Fruit fly (Drosophila melanogaster) whole organism, prepupa: ENCODE data around the gene mub.

ENCODE experiments used
- Blimp-1 ChIP-seq: fragments of 200-800 bp; sonication (Bioruptor generic); optimal IDR thresholded peaks from 3 replicates; lab custom pipeline; 2017; ENCODE audit warnings: missing biosample characterization, missing genetic modification characterization, mild to moderate bottlenecking, moderate library complexity, missing genetic modification reagents
- CG10631 ChIP-seq: fragments of 200-800 bp; sonication (Bioruptor generic); optimal IDR thresholded peaks from 2 replicates; lab custom pipeline; 2016; ENCODE audit warnings: missing biosample characterization, missing genetic modification characterization
- CG11294 ChIP-seq: fragments of 200-800 bp; sonication (Bioruptor generic); IDR thresholded peaks from 2 replicates; pipeline ENCODE4 v1.3.6; 2022; ENCODE audit warnings: missing biosample characterization, missing genetic modification characterization
- CG11762 ChIP-seq: fragments of 200-800 bp; sonication (Bioruptor generic); optimal IDR thresholded peaks from 3 replicates; lab custom pipeline; 2016; ENCODE audit warnings: missing biosample characterization, missing genetic modification characterization; ENCODE audit not compliant: insufficient read depth
- CG11902 ChIP-seq: fragments of 200-800 bp; sonication (Bioruptor generic); optimal IDR thresholded peaks from 3 replicates; lab custom pipeline; 2016; ENCODE audit warnings: missing biosample characterization, missing genetic modification characterization
- CG16779 ChIP-seq: fragments of 200-800 bp; sonication (Bioruptor generic); optimal IDR thresholded peaks from 3 replicates; lab custom pipeline; 2017; ENCODE audit warnings: missing biosample characterization, mild to moderate bottlenecking, missing genetic modification characterization
- CG3032 ChIP-seq: fragments of 200-800 bp; optimal IDR thresholded peaks from 2 replicates; lab custom pipeline; 2019; ENCODE audit warnings: missing biosample characterization, mild to moderate bottlenecking, missing genetic modification characterization, moderate library complexity
- CG31627 ChIP-seq: fragments of 200-800 bp; sonication (Bioruptor generic); optimal IDR thresholded peaks from 3 replicates; lab custom pipeline; 2016; ENCODE audit warnings: missing biosample characterization, missing genetic modification characterization
- CG32006 ChIP-seq: fragments of 200-800 bp; sonication (Bioruptor generic); optimal IDR thresholded peaks from 3 replicates; lab custom pipeline; 2017; ENCODE audit warnings: missing biosample characterization, mild to moderate bottlenecking, missing genetic modification characterization
- CG34406 ChIP-seq: fragments of 200-800 bp; sonication (Bioruptor generic); optimal IDR thresholded peaks from 3 replicates; lab custom pipeline; 2016; ENCODE audit warnings: missing biosample characterization, missing genetic modification characterization
- CG3919 ChIP-seq: fragments of 200-800 bp; sonication (Bioruptor generic); optimal IDR thresholded peaks from 3 replicates; lab custom pipeline; 2016; ENCODE audit warnings: missing biosample characterization, missing genetic modification characterization
- CG4318 ChIP-seq: fragments of 200-800 bp; sonication (Bioruptor generic); optimal IDR thresholded peaks from 3 replicates; lab custom pipeline; 2017; ENCODE audit warnings: missing biosample characterization, mild to moderate bottlenecking, missing genetic modification characterization
- CG6163 ChIP-seq: fragments of 200-800 bp; sonication (Bioruptor generic); IDR thresholded peaks from 3 replicates; pipeline ENCODE4 v1.3.6; 2022; ENCODE audit warnings: missing biosample characterization, missing genetic modification characterization
- CG6276 ChIP-seq: fragments of 200-800 bp; sonication (Bioruptor generic); optimal IDR thresholded peaks from 2 replicates; lab custom pipeline; 2017; ENCODE audit warnings: missing biosample characterization, mild to moderate bottlenecking, missing genetic modification characterization
- CG6792 ChIP-seq: fragments of 200-800 bp; sonication (Bioruptor generic); optimal IDR thresholded peaks from 3 replicates; lab custom pipeline; 2016; ENCODE audit warnings: missing biosample characterization, missing genetic modification characterization
- CG6808 ChIP-seq: fragments of 200-800 bp; sonication (Bioruptor generic); optimal IDR thresholded peaks from 3 replicates; lab custom pipeline; 2017; ENCODE audit warnings: missing biosample characterization, missing genetic modification characterization, mild to moderate bottlenecking, moderate library complexity, missing genetic modification reagents
- CG6854 ChIP-seq: fragments of 200-800 bp; sonication (Bioruptor generic); optimal IDR thresholded peaks from 2 replicates; lab custom pipeline; 2017; ENCODE audit warnings: missing biosample characterization, mild to moderate bottlenecking, missing genetic modification characterization
- CG7368 ChIP-seq: fragments of 200-800 bp; sonication (Bioruptor generic); optimal IDR thresholded peaks from 3 replicates; lab custom pipeline; 2016; ENCODE audit warnings: missing biosample characterization, missing genetic modification characterization
- CG8119 ChIP-seq: fragments of 200-800 bp; sonication (Bioruptor generic); IDR thresholded peaks from 3 replicates; pipeline ENCODE4 v1.3.6; 2022; ENCODE audit warnings: missing biosample characterization, missing genetic modification characterization
- CG8319 ChIP-seq: fragments of 200-800 bp; sonication (Bioruptor generic); optimal IDR thresholded peaks from 3 replicates; lab custom pipeline; 2016; ENCODE audit warnings: missing biosample characterization, missing genetic modification characterization
- CG8632 ChIP-seq: fragments of 200-800 bp; sonication (Bioruptor generic); optimal IDR thresholded peaks from 3 replicates; lab custom pipeline; 2016; ENCODE audit warnings: missing biosample characterization, missing genetic modification characterization
- CG9139 ChIP-seq: fragments of 200-800 bp; sonication (Bioruptor generic); optimal IDR thresholded peaks from 3 replicates; lab custom pipeline; 2017; ENCODE audit warnings: missing biosample characterization, mild to moderate bottlenecking, missing genetic modification characterization
- Eip75B ChIP-seq: fragments of 200-800 bp; sonication (Bioruptor generic); optimal IDR thresholded peaks from 3 replicates; lab custom pipeline; 2016; ENCODE audit warnings: missing biosample characterization, missing genetic modification characterization
- Ets21C ChIP-seq: fragments of 200-800 bp; sonication (Bioruptor generic); optimal IDR thresholded peaks from 3 replicates; lab custom pipeline; 2016; ENCODE audit warnings: missing biosample characterization, missing genetic modification characterization
- Ets96B ChIP-seq: fragments of 200-800 bp; optimal IDR thresholded peaks from 2 replicates; lab custom pipeline; 2019; ENCODE audit warnings: missing biosample characterization, mild to moderate bottlenecking, missing genetic modification characterization, moderate library complexity
- Gug ChIP-seq: fragments of 200-800 bp; sonication (Bioruptor generic); IDR thresholded peaks from 2 replicates; pipeline ENCODE4 v1.3.6; 2022; ENCODE audit warnings: missing biosample characterization, missing genetic modification characterization
- Hr38 ChIP-seq: sonication (Bioruptor generic); optimal IDR thresholded peaks from 2 replicates; lab custom pipeline; 2016; ENCODE audit warnings: missing biosample characterization, missing genetic modification characterization
- Hr4 ChIP-seq: fragments of 200-800 bp; sonication (Bioruptor generic); optimal IDR thresholded peaks from 3 replicates; lab custom pipeline; 2016; ENCODE audit warnings: missing biosample characterization, missing genetic modification characterization
- Lpt ChIP-seq: fragments of 200-800 bp; sonication (Bioruptor generic); optimal IDR thresholded peaks from 3 replicates; lab custom pipeline; 2016; ENCODE audit warnings: missing biosample characterization, missing genetic modification characterization
- Met ChIP-seq: fragments of 200-800 bp; sonication (Bioruptor generic); optimal IDR thresholded peaks from 3 replicates; lab custom pipeline; 2016; ENCODE audit warnings: missing biosample characterization, missing genetic modification characterization
- OdsH ChIP-seq: fragments of 200-800 bp; sonication (Bioruptor generic); optimal IDR thresholded peaks from 3 replicates; lab custom pipeline; 2016; ENCODE audit warnings: missing biosample characterization, missing genetic modification characterization
- Smox ChIP-seq: fragments of 200-800 bp; sonication (Bioruptor generic); optimal IDR thresholded peaks from 3 replicates; lab custom pipeline; 2016; ENCODE audit warnings: missing biosample characterization, missing genetic modification characterization
- Sox102F ChIP-seq: fragments of 200-800 bp; sonication (Bioruptor generic); optimal IDR thresholded peaks from 2 replicates; lab custom pipeline; 2016; ENCODE audit warnings: missing biosample characterization, mild to moderate bottlenecking, missing genetic modification characterization
- Sox14 ChIP-seq: fragments of 200-800 bp; sonication (Bioruptor generic); optimal IDR thresholded peaks from 3 replicates; lab custom pipeline; 2016; ENCODE audit warnings: missing biosample characterization, missing genetic modification characterization
- Sox15 ChIP-seq: fragments of 200-800 bp; sonication (Bioruptor generic); optimal IDR thresholded peaks from 3 replicates; lab custom pipeline; 2016; ENCODE audit warnings: missing biosample characterization, missing genetic modification characterization
- achi ChIP-seq: fragments of 200-800 bp; sonication (Bioruptor generic); optimal IDR thresholded peaks from 3 replicates; lab custom pipeline; 2016; ENCODE audit warnings: missing biosample characterization, missing genetic modification characterization
- acj6 ChIP-seq: fragments of 200-800 bp; sonication (Bioruptor generic); optimal IDR thresholded peaks from 3 replicates; lab custom pipeline; 2016; ENCODE audit warnings: missing biosample characterization, missing genetic modification characterization
- cyc ChIP-seq: fragments of 200-800 bp; sonication (Bioruptor generic); optimal IDR thresholded peaks from 3 replicates; lab custom pipeline; 2016; ENCODE audit warnings: missing biosample characterization, missing genetic modification characterization
- dsx ChIP-seq: fragments of 200-800 bp; optimal IDR thresholded peaks from 3 replicates; lab custom pipeline; 2019; ENCODE audit warnings: missing biosample characterization, mild to moderate bottlenecking, missing genetic modification characterization, moderate library complexity; ENCODE audit not compliant: poor library complexity, severe bottlenecking
- eg ChIP-seq: fragments of 200-800 bp; sonication (Bioruptor generic); IDR thresholded peaks from 3 replicates; pipeline ENCODE4 v1.3.6; 2022; ENCODE audit warnings: missing biosample characterization, missing genetic modification characterization
- esn ChIP-seq: fragments of 200-800 bp; sonication (Bioruptor generic); optimal IDR thresholded peaks from 2 replicates; lab custom pipeline; 2016; ENCODE audit warnings: missing biosample characterization, mild to moderate bottlenecking, missing genetic modification characterization, moderate library complexity
- fd59A ChIP-seq: fragments of 200-800 bp; sonication (Bioruptor generic); optimal IDR thresholded peaks from 2 replicates; lab custom pipeline; 2017; ENCODE audit warnings: missing biosample characterization, mild to moderate bottlenecking, missing genetic modification characterization, missing genetic modification reagents
- fd85E ChIP-seq: fragments of 200-800 bp; sonication (Bioruptor generic); optimal IDR thresholded peaks from 3 replicates; lab custom pipeline; 2016; ENCODE audit warnings: missing biosample characterization, missing genetic modification characterization
- fkh ChIP-seq: fragments of 200-800 bp; sonication (Bioruptor generic); optimal IDR thresholded peaks from 3 replicates; lab custom pipeline; 2017; ENCODE audit warnings: missing biosample characterization, mild to moderate bottlenecking, missing genetic modification characterization, moderate library complexity
- lz ChIP-seq: fragments of 200-800 bp; sonication (Bioruptor generic); optimal IDR thresholded peaks from 3 replicates; lab custom pipeline; 2016; ENCODE audit warnings: missing biosample characterization, missing genetic modification characterization
- net ChIP-seq: fragments of 200-800 bp; sonication (Bioruptor generic); optimal IDR thresholded peaks from 3 replicates; lab custom pipeline; 2016; ENCODE audit warnings: missing biosample characterization, missing genetic modification characterization
- salr ChIP-seq, 2 experiments: fragments of 200-800 bp; sonication (Bioruptor generic); optimal IDR thresholded peaks; 3 replicates each; lab custom pipeline; 2016 to 2018; ENCODE audit warnings: missing biosample characterization in 2 of 2, missing genetic modification characterization in 2 of 2, mild to moderate bottlenecking in 1 of 2
- spab ChIP-seq: fragments of 200-800 bp; sonication (Bioruptor generic); optimal IDR thresholded peaks from 2 replicates; lab custom pipeline; 2017; ENCODE audit warnings: missing biosample characterization, mild to moderate bottlenecking, missing genetic modification characterization, missing genetic modification reagents
- ss ChIP-seq, 2 experiments: fragments of 200-800 bp; sonication (Bioruptor generic); optimal IDR thresholded peaks; 2 replicates in 1 of 2; 3 replicates in 1 of 2; lab custom pipeline; 2017 to 2018; ENCODE audit warnings: mild to moderate bottlenecking in 2 of 2, missing biosample characterization in 2 of 2, missing genetic modification characterization in 2 of 2, moderate library complexity in 1 of 2
- svp ChIP-seq: fragments of 200-800 bp; sonication (Bioruptor generic); peaks from one replicate; lab custom pipeline; 2016; ENCODE audit warnings: missing biosample characterization, missing genetic modification characterization
- topi ChIP-seq: fragments of 200-800 bp; sonication (Bioruptor generic); optimal IDR thresholded peaks from 3 replicates; lab custom pipeline; 2016; ENCODE audit warnings: missing biosample characterization, missing genetic modification characterization
- vri ChIP-seq: fragments of 200-800 bp; sonication (Bioruptor generic); optimal IDR thresholded peaks from 3 replicates; lab custom pipeline; 2016; ENCODE audit warnings: missing biosample characterization, mild to moderate bottlenecking, missing genetic modification characterization

Gene mub

dm6 chr3L:21891307-21891774, 46.8 kb downstream of the mub start:
- TF ChIP-seq CG32006 (peak; percentile 93), CG7368 (GFP tag; lab: Kevin White, UChicago) (peak; percentile 72), Blimp-1 (GFP tag; lab: Kevin White, UChicago) (peak; percentile 46), spab (GFP tag; lab: Kevin White, UChicago) (peak; percentile 64), Ets21C (GFP tag; lab: Kevin White, UChicago) (peak; percentile 84), CG8119 (GFP tag; lab: Robert Waterston, UW) (peak; percentile 93), CG6163 (peak; percentile 93), CG8319 (GFP tag; lab: Kevin White, UChicago) (peak; percentile 48), Gug (GFP tag; lab: Robert Waterston, UW) (peak; percentile 89), Hr38 (GFP tag; lab: Kevin White, UChicago) (no peak), CG11294 (GFP tag; lab: Robert Waterston, UW) (peak; percentile 73), CG8632 (GFP tag; lab: Kevin White, UChicago) (peak; percentile 67), CG6854 (GFP tag; lab: Kevin White, UChicago) (peak; percentile 24), Sox15 (GFP tag; lab: Kevin White, UChicago) (peak; percentile 55), fd85E (GFP tag; lab: Kevin White, UChicago) (peak; percentile 1), CG16779 (peak; percentile 77), OdsH (GFP tag; lab: Kevin White, UChicago) (peak; percentile 89), vri (peak; percentile 93), Smox (GFP tag; lab: Kevin White, UChicago) (peak; percentile 86), Lpt (GFP tag; lab: Kevin White, UChicago) (peak; percentile 89), CG3919 (GFP tag; lab: Kevin White, UChicago) (peak; percentile 90), Eip75B (GFP tag; lab: Kevin White, UChicago) (peak; percentile 91), fd59A (GFP tag; lab: Kevin White, UChicago) (peak; percentile 63), CG3032 (tag; lab: Kevin White, UChicago) (peak; percentile 75), CG10631 (peak; percentile 90), eg (GFP tag; lab: Robert Waterston, UW) (peak; percentile 95), achi (GFP tag; lab: Kevin White, UChicago) (peak; percentile 89), Hr4 (GFP tag; lab: Kevin White, UChicago) (peak; percentile 89), acj6 (GFP tag; lab: Kevin White, UChicago) (peak; percentile 89), Ets96B (tag; lab: Kevin White, UChicago) (peak; percentile 85), Met (peak; percentile 92), CG6792 (GFP tag; lab: Kevin White, UChicago) (peak; percentile 88), svp (GFP tag; lab: Kevin White, UChicago) (peak; percentile 95), CG34406 (GFP tag; lab: Kevin White, UChicago) (peak; percentile 79), CG11762 (peak; percentile 82), CG6276 (GFP tag; lab: Kevin White, UChicago) (peak; percentile 88), CG11902 (peak; percentile 38), salr (GFP tag; optimal IDR thresholded peaks at IDR 0.05; lab: Kevin White, UChicago) (peak; percentile 33 to 92), Sox14 (GFP tag; lab: Kevin White, UChicago) (peak; percentile 93), Sox102F (GFP tag; lab: Kevin White, UChicago) (peak; percentile 84), net (GFP tag; lab: Kevin White, UChicago) (peak; percentile 89), fkh (GFP tag; lab: Kevin White, UChicago) (no peak), CG4318 (GFP tag; lab: Kevin White, UChicago) (peak; percentile 76), CG6808 (GFP tag; lab: Kevin White, UChicago) (peak; percentile 61), ss (GFP tag; optimal IDR thresholded peaks at IDR 0.05; lab: Kevin White, UChicago) (peak; percentile 48 to 57), topi (GFP tag; lab: Kevin White, UChicago) (peak; percentile 88), cyc (GFP tag; lab: Kevin White, UChicago) (peak; percentile 87), CG9139 (peak; percentile 55), lz (GFP tag; lab: Kevin White, UChicago) (peak; percentile 91), dsx (GFP tag; lab: Kevin White, UChicago) (peak; percentile 77), CG31627 (peak; percentile 89), esn (GFP tag; lab: Kevin White, UChicago) (peak; percentile 94)
